Worm (Caenorhabditis elegans) whole organism, midembryonic: Measurements from ENCODE around the gene B0035.22.

Experiments
- T22C8.4 ChIP-seq: fragments of 200-800 bp; sonication (Bioruptor generic); IDR thresholded peaks from 2 replicates; pipeline ENCODE4 v1.3.6; 2022; ENCODE audit warnings: missing genetic modification characterization, missing compliant biosample characterization
- cog-1 ChIP-seq: sonication (generic microtip); optimal IDR thresholded peaks from 2 replicates; lab custom pipeline; 2016; ENCODE audit warnings: missing genetic modification characterization, missing compliant biosample characterization
- flt-1 ChIP-seq: fragments of 200-800 bp; sonication (Bioruptor generic); IDR thresholded peaks from 2 replicates; pipeline ENCODE4 v1.3.6; 2022; ENCODE audit warnings: missing genetic modification characterization, missing compliant biosample characterization
- klf-2 ChIP-seq: fragments of 200-800 bp; sonication (Bioruptor generic); conservative IDR thresholded peaks from 2 replicates; pipeline ENCODE4 v1.3.6; 2022; ENCODE audit warnings: missing genetic modification reagents, missing genetic modification characterization, missing compliant biosample characterization
- med-1 ChIP-seq: sonication (generic microtip); optimal IDR thresholded peaks from 2 replicates; lab custom pipeline; 2017; ENCODE audit warnings: missing genetic modification characterization, mild to moderate bottlenecking, missing compliant biosample characterization, antibody characterized with exemption, missing genetic modification reagents; ENCODE audit not compliant: insufficient read depth
- ref-1 ChIP-seq: fragments of 200-800 bp; sonication (Bioruptor generic); conservative IDR thresholded peaks from 2 replicates; pipeline ENCODE4 v1.3.6; 2022; ENCODE audit warnings: missing genetic modification reagents, missing genetic modification characterization, missing compliant biosample characterization
- tab-1 ChIP-seq: fragments of 200-800 bp; sonication (Bioruptor generic); IDR thresholded peaks from 2 replicates; pipeline ENCODE4 v1.3.6; 2022; ENCODE audit warnings: missing genetic modification characterization, missing compliant biosample characterization
- ztf-23 ChIP-seq: fragments of 200-800 bp; sonication (Bioruptor generic); IDR thresholded peaks from 2 replicates; pipeline ENCODE4 v1.3.6; 2022; ENCODE audit warnings: missing genetic modification reagents, missing genetic modification characterization, missing compliant biosample characterization
- ztf-29 ChIP-seq: fragments of 200-800 bp; sonication (Bioruptor generic); IDR thresholded peaks from 2 replicates; pipeline ENCODE4 v1.3.6; 2022; ENCODE audit warnings: missing genetic modification reagents, missing genetic modification characterization, missing compliant biosample characterization

DNA sequence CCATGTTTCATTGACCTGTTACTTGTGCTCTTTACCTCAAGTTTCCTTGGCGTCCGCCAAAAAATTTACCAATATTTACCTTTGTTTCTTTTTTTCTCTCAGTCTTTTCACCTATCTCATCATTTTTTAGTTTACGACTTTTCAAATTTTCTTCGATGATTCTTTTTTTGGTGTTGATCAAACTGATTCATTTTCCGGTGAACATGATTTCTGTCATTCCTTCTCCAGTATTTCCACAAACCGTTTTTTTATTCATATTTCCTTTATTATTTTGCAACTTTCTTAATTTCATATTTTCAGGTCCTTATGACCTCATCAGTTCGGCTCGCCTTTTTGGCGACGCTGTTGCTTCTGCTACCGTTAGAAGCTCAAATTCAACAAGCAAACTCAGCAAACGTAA lies 27.4 kb upstream of the B0035.22 start, which contains the start of gene F54D1.6:
- TF ChIP-seq med-1 (GFP tag; lab: Kevin White, UChicago), result no peak
- no peak for TF ChIP-seq tab-1 (GFP tag; lab: Robert Waterston, UW)
- no peak for TF ChIP-seq ztf-23 (GFP tag; lab: Robert Waterston, UW)
- no peak for TF ChIP-seq ref-1 (GFP tag; lab: Robert Waterston, UW)
- TF ChIP-seq flt-1, result no peak
- no peak for TF ChIP-seq ztf-29 (GFP tag; lab: Robert Waterston, UW)
- no peak for TF ChIP-seq klf-2 (GFP tag; lab: Robert Waterston, UW)
- TF ChIP-seq cog-1 (tag; lab: Kevin White, UChicago), result no peak
- TF ChIP-seq T22C8.4 (GFP tag; lab: Robert Waterston, UW), result no peak
